Worm (Caenorhabditis elegans) whole organism, late embryonic: Measurements from ENCODE around the gene F13H8.1.

ENCODE experiments used
- C38D4.7 ChIP-seq: fragments of 200-800 bp; sonication (Bioruptor generic); optimal IDR thresholded peaks from 2 replicates; lab custom pipeline; 2018; ENCODE audit warnings: mild to moderate bottlenecking, missing genetic modification characterization, moderate library complexity, missing compliant biosample characterization
- ceh-6 ChIP-seq: fragments of 200-800 bp; sonication (Bioruptor generic); optimal IDR thresholded peaks from 2 replicates; lab custom pipeline; 2018; ENCODE audit warnings: mild to moderate bottlenecking, missing genetic modification characterization, missing compliant biosample characterization
- hlh-6 ChIP-seq: sonication (generic microtip); optimal IDR thresholded peaks from 2 replicates; lab custom pipeline; 2016; ENCODE audit warnings: missing genotype, missing genetic modification characterization, missing compliant biosample characterization
- nfya-1 ChIP-seq: sonication (generic microtip); optimal IDR thresholded peaks from 2 replicates; lab custom pipeline; 2017; ENCODE audit warnings: missing genetic modification characterization, mild to moderate bottlenecking, missing compliant biosample characterization, antibody characterized with exemption, moderate library complexity
- pros-1 ChIP-seq: fragments of 150-350 bp; optimal IDR thresholded peaks from 2 replicates; lab custom pipeline; 2014; ENCODE audit warnings: missing biosample characterization, missing genetic modification reagents, missing genetic modification characterization
- unc-86 ChIP-seq: sonication (generic microtip); optimal IDR thresholded peaks from 2 replicates; lab custom pipeline; 2016; ENCODE audit warnings: missing genetic modification characterization, missing compliant biosample characterization

ce11 chrII:6252707-6253106 is 30.5 kb upstream of the F13H8.1 start:
- no peak for TF ChIP-seq nfya-1 (tag; lab: Kevin White, UChicago)
- TF ChIP-seq pros-1 (tag; lab: Kevin White, UChicago) = no peak
- TF ChIP-seq hlh-6 (tag; lab: Kevin White, UChicago) = no peak
- TF ChIP-seq C38D4.7 (GFP tag; lab: Kevin White, UChicago) = no peak
- TF ChIP-seq ceh-6 (GFP tag; lab: Kevin White, UChicago) = no peak
- no peak for TF ChIP-seq unc-86 (tag; lab: Kevin White, UChicago)
